Worm (Caenorhabditis elegans) whole organism, L1 larva: Measurements from ENCODE around the gene C35B1.8.

Experiments used
- blmp-1 ChIP-seq: fragments of 150-350 bp; optimal IDR thresholded peaks from 2 replicates; lab custom pipeline; 2014; ENCODE audit warnings: missing biosample characterization, missing genetic modification characterization
- nhr-12 ChIP-seq: sonication (generic microtip); optimal IDR thresholded peaks from 2 replicates; lab custom pipeline; 2017; ENCODE audit warnings: missing biosample characterization, missing genetic modification characterization
- nhr-76 ChIP-seq: sonication (generic microtip); optimal IDR thresholded peaks from 2 replicates; lab custom pipeline; 2017; ENCODE audit warnings: missing biosample characterization, missing genetic modification characterization
- vab-15 ChIP-seq: sonication (generic microtip); optimal IDR thresholded peaks from 2 replicates; lab custom pipeline; 2017; ENCODE audit warnings: missing genotype, mild to moderate bottlenecking, missing genetic modification characterization, missing compliant biosample characterization
- ztf-11 ChIP-seq, 2 experiments: sonication (generic microtip); optimal IDR thresholded peaks; 2 replicates each; lab custom pipeline; 2016 to 2017; ENCODE audit warnings: missing genetic modification characterization in 2 of 2, missing biosample characterization in 1 of 2, missing compliant biosample characterization in 1 of 2
- ztf-4 ChIP-seq: fragments of 150-350 bp; optimal IDR thresholded peaks from 2 replicates; lab custom pipeline; 2014; ENCODE audit warnings: missing biosample characterization, missing genetic modification characterization

- TF ChIP-seq nhr-76 (tag; lab: Kevin White, UChicago) (no peak), ztf-4 (no peak), blmp-1 (tag; lab: Kevin White, UChicago) (no peak), nhr-12 (tag; lab: Kevin White, UChicago) (no peak), ztf-11 (tag; optimal IDR thresholded peaks at IDR 0.05; lab: Kevin White, UChicago) (no peak), vab-15 (tag; lab: Kevin White, UChicago) (no peak)
These were observed 27.3 kb downstream of the C35B1.8 start, which contains the start of gene wrt-5 for ce11 chrIV:4051539-4051938.
